Fruit fly (Drosophila melanogaster) whole organism, embryonic: ENCODE data around the gene rost.

Source experiments
- Aef1 ChIP-seq: fragments of 200-800 bp; sonication (Bioruptor generic); IDR thresholded peaks from 3 replicates; pipeline ENCODE4 v1.3.6; 2022; ENCODE audit warnings: missing biosample characterization, missing genetic modification characterization
- B-H1 ChIP-seq: fragments of 200-800 bp; sonication (Bioruptor generic); IDR thresholded peaks from 3 replicates; pipeline ENCODE4 v1.3.6; 2022; ENCODE audit warnings: missing biosample characterization, missing genetic modification characterization
- Blimp-1 ChIP-seq: fragments of 200-800 bp; sonication (Bioruptor generic); optimal IDR thresholded peaks from 3 replicates; lab custom pipeline; 2018; ENCODE audit warnings: missing biosample characterization, missing genetic modification characterization, mild to moderate bottlenecking, moderate library complexity, missing genetic modification reagents
- CG1024 ChIP-seq: fragments of 200-800 bp; sonication (Bioruptor generic); IDR thresholded peaks from 2 replicates; pipeline ENCODE4 v1.3.6; 2022; ENCODE audit warnings: missing biosample characterization, missing genetic modification characterization
- CG11456 ChIP-seq: fragments of 200-800 bp; sonication (Bioruptor generic); IDR thresholded peaks from 3 replicates; pipeline ENCODE4 v1.3.6; 2022; ENCODE audit warnings: missing biosample characterization, missing genetic modification characterization
- CG13123 ChIP-seq: fragments of 200-800 bp; sonication (Bioruptor generic); optimal IDR thresholded peaks from 2 replicates; lab custom pipeline; 2016; ENCODE audit warnings: missing biosample characterization, missing genetic modification characterization
- CG13894 ChIP-seq: fragments of 200-800 bp; sonication (Bioruptor generic); optimal IDR thresholded peaks from 3 replicates; lab custom pipeline; 2018; ENCODE audit warnings: missing biosample characterization, mild to moderate bottlenecking, missing genetic modification characterization, moderate library complexity
- CG1602 ChIP-seq: fragments of 200-800 bp; sonication (Bioruptor generic); optimal IDR thresholded peaks from 3 replicates; lab custom pipeline; 2016; ENCODE audit warnings: missing biosample characterization, missing genetic modification characterization
- CG17361 ChIP-seq: fragments of 200-800 bp; sonication (Bioruptor generic); IDR thresholded peaks from 3 replicates; pipeline ENCODE4 v1.3.6; 2022; ENCODE audit warnings: missing biosample characterization, missing genetic modification characterization
- CG2129 ChIP-seq: fragments of 200-800 bp; sonication (Bioruptor generic); IDR thresholded peaks from 2 replicates; pipeline ENCODE4 v1.3.6; 2022; ENCODE audit warnings: missing biosample characterization, missing genetic modification characterization; ENCODE audit not compliant: partially characterized antibody
- CG2202 ChIP-seq: fragments of 200-800 bp; sonication (Bioruptor generic); optimal IDR thresholded peaks from 2 replicates; lab custom pipeline; 2018; ENCODE audit warnings: missing biosample characterization, mild to moderate bottlenecking, missing genetic modification characterization
- CG2712 ChIP-seq: fragments of 200-800 bp; optimal IDR thresholded peaks from 3 replicates; lab custom pipeline; 2019; ENCODE audit warnings: missing biosample characterization, mild to moderate bottlenecking, missing genetic modification characterization, moderate library complexity
- CG3407 ChIP-seq: fragments of 200-800 bp; sonication (Bioruptor generic); optimal IDR thresholded peaks from 2 replicates; lab custom pipeline; 2018; ENCODE audit warnings: missing biosample characterization, mild to moderate bottlenecking, missing genetic modification characterization
- CG4707 ChIP-seq: fragments of 200-800 bp; sonication (Bioruptor generic); optimal IDR thresholded peaks from 2 replicates; lab custom pipeline; 2018; ENCODE audit warnings: missing biosample characterization, mild to moderate bottlenecking, missing genetic modification characterization, moderate library complexity
- CG6254 ChIP-seq: fragments of 200-800 bp; sonication (Bioruptor generic); optimal IDR thresholded peaks from 3 replicates; lab custom pipeline; 2017; ENCODE audit warnings: mild to moderate bottlenecking, missing biosample characterization, missing genetic modification reagents, missing genetic modification characterization
- CG6765 ChIP-seq: fragments of 200-800 bp; sonication (Bioruptor generic); optimal IDR thresholded peaks from 3 replicates; lab custom pipeline; 2017; ENCODE audit warnings: missing biosample characterization, mild to moderate bottlenecking, missing genetic modification characterization
- CG7372 ChIP-seq: fragments of 200-800 bp; sonication (Bioruptor generic); IDR thresholded peaks from 2 replicates; pipeline ENCODE4 v1.3.6; 2022; ENCODE audit warnings: missing biosample characterization, missing genetic modification characterization
- CG8944 ChIP-seq: fragments of 200-800 bp; sonication (Bioruptor generic); optimal IDR thresholded peaks from 3 replicates; lab custom pipeline; 2016; ENCODE audit warnings: missing biosample characterization, missing genetic modification characterization
- Fer3 ChIP-seq: fragments of 200-800 bp; sonication (Bioruptor generic); optimal IDR thresholded peaks from 2 replicates; lab custom pipeline; 2018; ENCODE audit warnings: missing biosample characterization, mild to moderate bottlenecking, missing genetic modification characterization, moderate library complexity
- GATAe ChIP-seq: fragments of 200-800 bp; sonication (Bioruptor generic); conservative IDR thresholded peaks from 2 replicates; pipeline ENCODE4 v1.3.6; 2022; ENCODE audit warnings: missing biosample characterization, missing genetic modification characterization
- Med ChIP-seq: fragments of 200-800 bp; sonication (Bioruptor generic); peaks from one replicate; lab custom pipeline; 2016; ENCODE audit warnings: missing biosample characterization, missing genetic modification characterization, mild to moderate bottlenecking, inconsistent platforms, moderate library complexity
- Mrtf ChIP-seq: fragments of 200-800 bp; sonication (Bioruptor generic); IDR thresholded peaks from 3 replicates; pipeline ENCODE4 v1.3.6; 2022; ENCODE audit warnings: missing biosample characterization, missing genetic modification characterization
- Nf-YB ChIP-seq: fragments of 200-800 bp; sonication (Bioruptor generic); optimal IDR thresholded peaks from 3 replicates; lab custom pipeline; 2019; ENCODE audit warnings: missing biosample characterization, mild to moderate bottlenecking, missing genetic modification characterization, moderate library complexity
- Poxn ChIP-seq: fragments of 200-800 bp; sonication (Bioruptor generic); IDR thresholded peaks from 2 replicates; pipeline ENCODE4 v1.3.6; 2022; ENCODE audit warnings: missing biosample characterization, missing genetic modification characterization
- Sin3A ChIP-seq: fragments of >200 bp; optimal IDR thresholded peaks from 2 replicates; lab custom pipeline; 2018
- abd-A ChIP-seq: fragments of 200-800 bp; sonication (Bioruptor generic); optimal IDR thresholded peaks from 3 replicates; lab custom pipeline; 2019; ENCODE audit warnings: missing biosample characterization, mild to moderate bottlenecking, missing genetic modification characterization, moderate library complexity
- ase ChIP-seq: fragments of 200-800 bp; sonication (Bioruptor generic); IDR thresholded peaks from 3 replicates; pipeline ENCODE4 v1.3.6; 2022; ENCODE audit warnings: missing biosample characterization, missing genetic modification characterization
- bsh ChIP-seq, 2 experiments: fragments of 200-800 bp; sonication (Bioruptor generic); optimal IDR thresholded peaks; 2 replicates each; lab custom pipeline; 2017 to 2018; ENCODE audit warnings: mild to moderate bottlenecking in 2 of 2, missing biosample characterization in 2 of 2, missing genetic modification characterization in 2 of 2, moderate library complexity in 1 of 2
- crol ChIP-seq: fragments of 200-800 bp; sonication (Bioruptor generic); IDR thresholded peaks from 2 replicates; pipeline ENCODE4 v1.3.6; 2022; ENCODE audit warnings: missing biosample characterization, missing genetic modification characterization
- dan ChIP-seq: fragments of 200-800 bp; sonication (Bioruptor generic); IDR thresholded peaks from 2 replicates; pipeline ENCODE4 v1.3.6; 2022; ENCODE audit warnings: missing biosample characterization, missing genetic modification characterization
- dimm ChIP-seq: fragments of 200-800 bp; sonication (Bioruptor generic); IDR thresholded peaks from 2 replicates; pipeline ENCODE4 v1.3.6; 2022; ENCODE audit warnings: missing biosample characterization, missing genetic modification characterization
- emc ChIP-seq: fragments of 200-800 bp; sonication (Bioruptor generic); optimal IDR thresholded peaks from 2 replicates; lab custom pipeline; 2016; ENCODE audit warnings: missing biosample characterization, missing genetic modification characterization
- ems ChIP-seq: fragments of 200-800 bp; sonication (Bioruptor generic); optimal IDR thresholded peaks from 3 replicates; lab custom pipeline; 2016; ENCODE audit warnings: missing biosample characterization, missing genetic modification characterization
- eve ChIP-seq, 2 experiments: fragments of >200 bp; optimal IDR thresholded peaks; 2 replicates each; lab custom pipeline; 2017; ENCODE audit warnings: missing biosample characterization in 2 of 2, missing genetic modification characterization in 2 of 2
- eyg ChIP-seq: fragments of 200-800 bp; sonication (Bioruptor generic); optimal IDR thresholded peaks from 3 replicates; lab custom pipeline; 2016; ENCODE audit warnings: missing biosample characterization, missing genetic modification characterization
- h ChIP-seq: fragments of >200 bp; optimal IDR thresholded peaks from 2 replicates; lab custom pipeline; 2017
- hb ChIP-seq: fragments of 200-800 bp; sonication (Bioruptor generic); IDR thresholded peaks from 3 replicates; pipeline ENCODE4 v1.3.6; 2022; ENCODE audit warnings: missing biosample characterization, missing genetic modification characterization; ENCODE audit not compliant: partially characterized antibody
- knrl ChIP-seq: fragments of 200-800 bp; sonication (Bioruptor generic); IDR thresholded peaks from 3 replicates; pipeline ENCODE4 v1.3.6; 2022; ENCODE audit warnings: missing biosample characterization, missing genetic modification characterization; ENCODE audit not compliant: partially characterized antibody
- mld ChIP-seq: fragments of 200-800 bp; sonication (Bioruptor generic); IDR thresholded peaks from 3 replicates; pipeline ENCODE4 v1.3.6; 2022; ENCODE audit warnings: missing biosample characterization, missing genetic modification characterization; ENCODE audit not compliant: partially characterized antibody
- nau ChIP-seq: fragments of 200-800 bp; sonication (Bioruptor generic); optimal IDR thresholded peaks from 3 replicates; lab custom pipeline; 2017; ENCODE audit warnings: missing biosample characterization, mild to moderate bottlenecking, missing genetic modification characterization, missing genetic modification reagents
- pita ChIP-seq: fragments of 200-800 bp; sonication (Bioruptor generic); optimal IDR thresholded peaks from 2 replicates; lab custom pipeline; 2017; ENCODE audit warnings: missing biosample characterization, mild to moderate bottlenecking, missing genetic modification characterization
- rib ChIP-seq: fragments of 200-800 bp; sonication (Bioruptor generic); IDR thresholded peaks from 2 replicates; pipeline ENCODE4 v1.3.6; 2022; ENCODE audit warnings: missing biosample characterization, missing genetic modification characterization
- sim ChIP-seq: fragments of 200-800 bp; sonication (Bioruptor generic); IDR thresholded peaks from 2 replicates; pipeline ENCODE4 v1.3.6; 2022; ENCODE audit warnings: missing biosample characterization, missing genetic modification characterization
- sima ChIP-seq: fragments of 200-800 bp; sonication (Bioruptor generic); optimal IDR thresholded peaks from 2 replicates; lab custom pipeline; 2016; ENCODE audit warnings: missing biosample characterization, missing genetic modification characterization
- sisA ChIP-seq: fragments of 200-800 bp; sonication (Bioruptor generic); IDR thresholded peaks from 2 replicates; pipeline ENCODE4 v1.3.6; 2022; ENCODE audit warnings: missing biosample characterization, missing genetic modification characterization
- slbo ChIP-seq: fragments of 200-800 bp; sonication (Bioruptor generic); IDR thresholded peaks from 2 replicates; pipeline ENCODE4 v1.3.6; 2022; ENCODE audit warnings: missing biosample characterization, missing genetic modification characterization
- sr ChIP-seq: fragments of 200-800 bp; sonication (Bioruptor generic); IDR thresholded peaks from 3 replicates; pipeline ENCODE4 v1.3.6; 2022; ENCODE audit warnings: missing biosample characterization, missing genetic modification characterization
- stc ChIP-seq: fragments of 200-800 bp; sonication (Bioruptor generic); IDR thresholded peaks from 2 replicates; pipeline ENCODE4 v1.3.6; 2022; ENCODE audit warnings: missing biosample characterization, missing genetic modification characterization
- twi ChIP-seq: fragments of 200-800 bp; optimal IDR thresholded peaks from 2 replicates; lab custom pipeline; 2019; ENCODE audit warnings: missing biosample characterization, mild to moderate bottlenecking, missing genetic modification characterization, moderate library complexity
- z ChIP-seq: fragments of 200-800 bp; sonication (Bioruptor generic); IDR thresholded peaks from 3 replicates; pipeline ENCODE4 v1.3.6; 2022; ENCODE audit warnings: missing biosample characterization, missing genetic modification characterization

Gene rost

DNA sequence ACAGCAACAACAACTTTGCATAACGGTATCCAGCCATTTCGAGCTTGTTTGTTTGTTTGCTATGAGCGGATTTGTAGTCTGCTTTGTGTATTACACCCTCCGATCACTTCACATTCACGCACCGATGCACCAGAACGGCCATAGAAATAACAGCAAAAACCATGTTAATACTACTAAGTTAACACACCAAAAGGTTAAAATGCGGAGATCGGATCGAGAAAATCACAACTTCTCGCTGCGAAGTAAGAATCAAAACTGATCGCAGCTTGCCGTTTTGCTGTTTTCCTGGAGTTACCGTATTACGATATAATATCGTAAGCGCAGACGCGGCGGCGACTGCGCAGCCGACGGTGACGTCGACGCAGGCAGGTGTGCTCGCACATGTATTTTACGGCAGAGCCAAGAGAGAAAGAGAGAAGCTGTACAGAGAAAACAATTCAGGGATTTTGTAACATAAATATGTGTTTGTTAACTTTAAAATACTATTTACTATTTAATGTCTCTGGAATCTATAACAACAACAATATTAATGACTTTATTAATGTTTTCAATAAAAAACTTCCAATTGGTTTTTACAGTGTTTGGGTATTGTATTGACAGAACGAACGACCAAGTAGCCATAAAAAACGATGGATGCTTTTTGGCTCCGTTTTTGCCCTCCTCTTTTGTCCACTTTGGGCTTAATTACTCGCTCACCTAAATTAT, 4.6 kb downstream of the rost start, which contains the start of gene CG13101 (continued):
- TF ChIP-seq sim (GFP tag; lab: Robert Waterston, UW) (peak; percentile 88), Fer3 (tag; lab: Kevin White, UChicago) (peak; percentile 94), CG2129 (GFP tag; lab: Robert Waterston, UW) (no peak), Med (GFP tag; lab: Kevin White, UChicago) (peak; percentile 96), B-H1 (peak; percentile 91), Sin3A (no peak), z (GFP tag; lab: Robert Waterston, UW) (peak; percentile 70; the same call in 2 of the 3 replicates), CG1602 (GFP tag; lab: Kevin White, UChicago) (peak; percentile 81), h (lab: Kevin White, UChicago) (no peak), ems (GFP tag; lab: Kevin White, UChicago) (peak; percentile 86), dan (GFP tag; lab: Robert Waterston, UW) (0 out of 2 replicates have a peak, but pooled peaks have one; percentile 36), CG8944 (GFP tag; lab: Kevin White, UChicago) (peak; percentile 66), sisA (GFP tag; lab: Robert Waterston, UW) (peak; percentile 89), dimm (GFP tag; lab: Robert Waterston, UW) (peak; percentile 72), Nf-YB (GFP tag; lab: Kevin White, UChicago) (peak; percentile 83), nau (GFP tag; lab: Kevin White, UChicago) (peak; percentile 90), CG3407 (GFP tag; lab: Kevin White, UChicago) (peak; percentile 87), CG13123 (GFP tag; lab: Kevin White, UChicago) (peak; percentile 79), eyg (GFP tag; lab: Kevin White, UChicago) (peak; percentile 72), abd-A (tag; lab: Kevin White, UChicago) (peak; percentile 24), CG13894 (peak; percentile 74), CG4707 (GFP tag; lab: Kevin White, UChicago) (peak; percentile 57), Blimp-1 (GFP tag; lab: Kevin White, UChicago) (peak; percentile 93), GATAe (GFP tag; lab: Robert Waterston, UW) (peak; percentile 49; the same call in 1 of the 2 replicates), Poxn (GFP tag; lab: Robert Waterston, UW) (peak; percentile 58), twi (peak; percentile 84), mld (GFP tag; lab: Robert Waterston, UW) (no peak), sr (GFP tag; lab: Robert Waterston, UW) (no peak), CG17361 (GFP tag; lab: Robert Waterston, UW) (peak; percentile 91), ase (GFP tag; lab: Robert Waterston, UW) (peak; percentile 92), pita (no peak), CG2202 (tag; lab: Kevin White, UChicago) (peak; percentile 89), knrl (no peak), hb (GFP tag; lab: Robert Waterston, UW) (no peak), rib (peak; percentile 93), sima (GFP tag; lab: Kevin White, UChicago) (no peak), emc (GFP tag; lab: Kevin White, UChicago) (peak; percentile 70), Mrtf (peak; percentile 90; the same call in 2 of the 3 replicates), CG7372 (peak; percentile 90), slbo (GFP tag; lab: Robert Waterston, UW) (peak; percentile 94), crol (GFP tag; lab: Robert Waterston, UW) (peak; percentile 72), Aef1 (GFP tag; lab: Robert Waterston, UW) (peak; percentile 82), CG11456 (no peak; the same call in 1 of the 3 replicates), bsh (GFP tag; optimal IDR thresholded peaks at IDR 0.05; lab: Kevin White, UChicago) (peak; percentile 81 to 96), CG2712 (peak; percentile 97), CG1024 (GFP tag; lab: Robert Waterston, UW) (peak; percentile 82), stc (GFP tag; lab: Robert Waterston, UW) (peak; percentile 96), CG6254 (GFP tag; lab: Kevin White, UChicago) (peak; percentile 88), eve (GFP tag; optimal IDR thresholded peaks at IDR 0.05; lab: Kevin White, UChicago) (peak in 1 of 2 experiments; percentile 86), CG6765 (GFP tag; lab: Kevin White, UChicago) (peak; percentile 82)
